Fruit fly (Drosophila melanogaster): ENCODE data around the gene Myo61F.

Myo61F gene

dm6 chr3L:1342133-1342580 is 23.9 kb downstream of the Myo61F start, which contains the start of gene indra (continued):
- TF ChIP-seq HLH54F (GFP tag; optimal IDR thresholded peaks at IDR 0.05) (peak; percentile 70), CG15269 (tag; optimal IDR thresholded peaks at IDR 0.05) (no peak), NK7.1 (GFP tag; optimal IDR thresholded peaks at IDR 0.05) (no peak), Hey (tag; optimal IDR thresholded peaks at IDR 0.05) (no peak), CG1602 (GFP tag; optimal IDR thresholded peaks at IDR 0.05) (peak; percentile 58), onecut (GFP tag; IDR thresholded peaks at IDR 0.05) (no peak), CG30403 (GFP tag; optimal IDR thresholded peaks at IDR 0.05) (peak; percentile 71), cato (GFP tag; optimal IDR thresholded peaks at IDR 0.05; ENCODE audit: borderline replicate concordance) (peak; percentile 64), CG3995 (GFP tag; optimal IDR thresholded peaks at IDR 0.05) (peak; percentile 91), Ada2b (GFP tag; IDR thresholded peaks at IDR 0.05) (0 out of 2 replicates have a peak, but pooled peaks have one; percentile 40), Doc3 (GFP tag; IDR thresholded peaks at IDR 0.05; ENCODE audit: partially characterized antibody) (peak; percentile 41; the same call in 2 of the 3 replicates), CG10366 (GFP tag; IDR thresholded peaks at IDR 0.05) (no peak), klu (GFP tag; IDR thresholded peaks at IDR 0.05) (no peak), CG4424 (GFP tag; optimal IDR thresholded peaks at IDR 0.05) (peak; percentile 6), Side (GFP tag; optimal IDR thresholded peaks at IDR 0.05) (no peak), CG17361 (GFP tag; IDR thresholded peaks at IDR 0.05) (no peak; the same call in 2 of the 3 replicates), gro (GFP tag; optimal IDR thresholded peaks at IDR 0.05) (peak; percentile 37), CG15073 (GFP tag; optimal IDR thresholded peaks at IDR 0.05) (no peak), CG14441 (GFP tag; IDR thresholded peaks at IDR 0.05) (no peak), CG17612 (GFP tag; IDR thresholded peaks at IDR 0.05) (no peak), pita (GFP tag; optimal IDR thresholded peaks at IDR 0.05) (no peak), CG15011 (GFP tag; optimal IDR thresholded peaks at IDR 0.05) (no peak), ro (GFP tag; IDR thresholded peaks at IDR 0.05) (no peak), croc (GFP tag; conservative IDR thresholded peaks at IDR 0.05) (no peak), ato (GFP tag; IDR thresholded peaks at IDR 0.05; ENCODE audit: partially characterized antibody) (peak; percentile 45; the same call in 1 of the 2 replicates), usp (GFP tag; optimal IDR thresholded peaks at IDR 0.05) (no peak), Poxn (GFP tag; IDR thresholded peaks at IDR 0.05) (no peak), br (optimal IDR thresholded peaks at IDR 0.05) (no peak), CG9215 (GFP tag; IDR thresholded peaks at IDR 0.05) (peak; percentile 55; the same call in 1 of the 2 replicates), CG15696 (tag; optimal IDR thresholded peaks at IDR 0.05) (peak; percentile 56), CG11695 (GFP tag; IDR thresholded peaks at IDR 0.05) (no peak)

DNA sequence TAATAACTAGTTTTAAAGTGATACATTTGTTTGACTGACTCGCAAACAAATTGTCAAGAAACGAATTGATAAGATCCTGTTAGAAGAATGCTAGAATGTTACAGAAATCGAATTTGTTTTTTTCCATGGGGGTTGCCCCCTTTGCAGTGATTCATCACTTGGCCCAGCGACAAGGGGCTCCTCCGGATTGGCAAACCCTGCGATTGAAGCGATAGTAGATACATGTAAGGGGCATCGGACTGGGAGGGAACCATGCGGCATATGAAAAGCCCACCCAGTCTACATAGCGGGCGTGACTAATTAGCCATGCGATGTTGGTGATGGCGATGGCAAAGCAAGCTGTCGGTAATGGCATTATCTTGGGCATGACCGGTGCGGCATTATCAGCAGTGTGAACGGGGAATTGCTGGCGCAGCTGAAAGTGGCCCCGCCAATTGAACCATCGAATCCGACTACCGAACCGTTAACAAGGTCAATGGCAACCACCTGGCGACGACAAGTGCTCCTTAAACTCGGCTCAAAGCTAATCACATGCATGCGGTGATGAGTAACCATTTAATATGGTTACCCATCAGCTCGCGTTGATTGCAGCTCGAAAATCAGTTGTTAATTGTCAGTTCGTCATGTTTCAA is 28.8 kb downstream of the Myo61F start:
- no peak for TF ChIP-seq CG42726 (GFP tag; IDR thresholded peaks at IDR 0.05; ENCODE audit: partially characterized antibody)
- peak; percentile 68 for TF ChIP-seq gcm (GFP tag; optimal IDR thresholded peaks at IDR 0.05)
- no peak for TF ChIP-seq CG11247 (GFP tag; IDR thresholded peaks at IDR 0.05)
- TF ChIP-seq CG15696 (tag; optimal IDR thresholded peaks at IDR 0.05) = no peak
- TF ChIP-seq exex (tag; optimal IDR thresholded peaks at IDR 0.05) = peak; percentile 42
- TF ChIP-seq Sin3A (optimal IDR thresholded peaks at IDR 0.05) = no peak
- no peak for TF ChIP-seq CG12299 (tag; optimal IDR thresholded peaks at IDR 0.05)
- no peak for TF ChIP-seq Tbp (GFP tag; optimal IDR thresholded peaks at IDR 0.05)
- TF ChIP-seq tgo (GFP tag; IDR thresholded peaks at IDR 0.05) = no peak
- no peak for TF ChIP-seq Vsx1 (GFP tag; optimal IDR thresholded peaks at IDR 0.05)
- TF ChIP-seq CG15479 (GFP tag; optimal IDR thresholded peaks at IDR 0.05) = no peak
- TF ChIP-seq sug (tag; optimal IDR thresholded peaks at IDR 0.05) = peak; percentile 51
- TF ChIP-seq CG10543 (GFP tag; optimal IDR thresholded peaks at IDR 0.05) = peak; percentile 44
- TF ChIP-seq amos (GFP tag; IDR thresholded peaks at IDR 0.05; ENCODE audit: partially characterized antibody) = peak; percentile 9; the same call in 1 of the 2 replicates
- 0 out of 3 replicates have a peak, but pooled peaks have one; percentile 15 for TF ChIP-seq Doc3 (GFP tag; IDR thresholded peaks at IDR 0.05; ENCODE audit: partially characterized antibody)
- TF ChIP-seq Fer2 (tag; optimal IDR thresholded peaks at IDR 0.05) = no peak
- no peak for TF ChIP-seq Dp (GFP tag; optimal IDR thresholded peaks at IDR 0.05)
- TF ChIP-seq pfk (GFP tag; optimal IDR thresholded peaks at IDR 0.05) = no peak
- no peak for TF ChIP-seq CG3847 (GFP tag; IDR thresholded peaks at IDR 0.05)
- TF ChIP-seq Mad (GFP tag; optimal IDR thresholded peaks at IDR 0.05) = no peak
- no peak for TF ChIP-seq ro (GFP tag; IDR thresholded peaks at IDR 0.05)
- TF ChIP-seq grn (GFP tag; optimal IDR thresholded peaks at IDR 0.05) = peak; percentile 44
- no peak for TF ChIP-seq br (optimal IDR thresholded peaks at IDR 0.05)
- no peak for TF ChIP-seq CG13424 (tag; optimal IDR thresholded peaks at IDR 0.05)

All from whole organism, embryonic.